Worm (Caenorhabditis elegans): Measurements from ENCODE around the gene F59A1.15.

F59A1.15 gene

ce11 chrV:17706217-17706806 lies 22.6 kb upstream of the F59A1.15 start:
- TF ChIP-seq nhr-67 (tag; optimal IDR thresholded peaks at IDR 0.05) (no peak), nhr-25 (tag; optimal IDR thresholded peaks at IDR 0.05) (no peak), fkh-2 (tag; optimal IDR thresholded peaks at IDR 0.05) (no peak), mdl-1 (tag; optimal IDR thresholded peaks at IDR 0.05) (no peak), elt-2 (tag; optimal IDR thresholded peaks at IDR 0.05) (no peak), ceh-16 (tag; optimal IDR thresholded peaks at IDR 0.05) (no peak), nhr-12 (tag; optimal IDR thresholded peaks at IDR 0.05) (no peak), snpc-4 (tag; optimal IDR thresholded peaks at IDR 0.05) (no peak), mml-1 (tag; optimal IDR thresholded peaks at IDR 0.05) (no peak), hmg-11 (tag; optimal IDR thresholded peaks at IDR 0.05) (no peak), daf-12 (tag; optimal IDR thresholded peaks at IDR 0.05) (no peak), egl-5 (tag; optimal IDR thresholded peaks at IDR 0.05) (no peak), zag-1 (tag; optimal IDR thresholded peaks at IDR 0.05) (no peak), eor-1 (tag; optimal IDR thresholded peaks at IDR 0.05) (no peak), unc-62 (GFP tag; optimal IDR thresholded peaks at IDR 0.05) (no peak), jun-1 (tag; optimal IDR thresholded peaks at IDR 0.05) (no peak), pha-4 (tag; optimal IDR thresholded peaks at IDR 0.05) (no peak), ceh-82 (tag; optimal IDR thresholded peaks at IDR 0.05) (no peak), tbx-2 (tag; optimal IDR thresholded peaks at IDR 0.05) (no peak)

- TF ChIP-seq elt-2 (tag; optimal IDR thresholded peaks at IDR 0.05) (no peak), elt-3 (tag; optimal IDR thresholded peaks at IDR 0.05) (no peak)
Observed at ce11 chrV:17705814-17706213, 22.2 kb upstream of the F59A1.15 start, which contains the start of gene W06D12.6. TSS of gene W06D12.6 (plus strand) at chrV:17706114.

ce11 chrV:17700728-17701262 lies 17.1 kb upstream of the F59A1.15 start, which contains the start of the genes Y26G10.5 and srh-32:
TSS of gene Y26G10.5 (minus strand) at chrV:17700828.
TSS of gene srh-32 (plus strand) at chrV:17701212.
- TF ChIP-seq jun-1 (tag; optimal IDR thresholded peaks at IDR 0.05) (no peak), ceh-28 (tag; optimal IDR thresholded peaks at IDR 0.05) (no peak), nhr-76 (tag; optimal IDR thresholded peaks at IDR 0.05) (no peak)

ce11 chrV:17699659-17700058 lies 16.0 kb upstream of the F59A1.15 start, which contains the start of gene Y26G10.6:
TSS of gene Y26G10.6 (plus strand) at chrV:17699959.
- TF ChIP-seq aly-2 (tag; optimal IDR thresholded peaks at IDR 0.05) (no peak), ceh-82 (tag; optimal IDR thresholded peaks at IDR 0.05) (no peak), R02D3.7 (tag; optimal IDR thresholded peaks at IDR 0.05) (no peak), tbx-2 (tag; optimal IDR thresholded peaks at IDR 0.05) (no peak), lin-15B (tag; optimal IDR thresholded peaks at IDR 0.05) (no peak), ceh-28 (tag; optimal IDR thresholded peaks at IDR 0.05) (no peak), unc-39 (tag; optimal IDR thresholded peaks at IDR 0.05) (no peak), ZK546.5 (tag; optimal IDR thresholded peaks at IDR 0.05) (no peak), elt-2 (tag; optimal IDR thresholded peaks at IDR 0.05) (no peak), skn-1 (tag; optimal IDR thresholded peaks at IDR 0.05) (no peak), nhr-43 (tag; optimal IDR thresholded peaks at IDR 0.05; ENCODE audit: poor library complexity, severe bottlenecking) (no peak), mdl-1 (tag; optimal IDR thresholded peaks at IDR 0.05) (no peak), nhr-67 (tag; optimal IDR thresholded peaks at IDR 0.05) (no peak), lsy-12 (tag; optimal IDR thresholded peaks at IDR 0.05) (no peak), hmg-11 (tag; optimal IDR thresholded peaks at IDR 0.05) (no peak), nhr-11 (tag; optimal IDR thresholded peaks at IDR 0.05) (no peak)

ce11 chrV:17699097-17699496 lies 15.4 kb upstream of the F59A1.15 start, which contains the start of gene Y26G10.4:
TSS of gene Y26G10.4 (minus strand) at chrV:17699197.
- TF ChIP-seq lsy-12 (tag; optimal IDR thresholded peaks at IDR 0.05) (no peak), unc-62 (GFP tag; optimal IDR thresholded peaks at IDR 0.05) (no peak), nhr-67 (tag; optimal IDR thresholded peaks at IDR 0.05) (no peak), nhr-237 (tag; optimal IDR thresholded peaks at IDR 0.05) (no peak), pha-4 (tag; optimal IDR thresholded peaks at IDR 0.05) (no peak), egl-5 (tag; optimal IDR thresholded peaks at IDR 0.05) (no peak), snpc-4 (tag; optimal IDR thresholded peaks at IDR 0.05) (no peak), aly-2 (tag; optimal IDR thresholded peaks at IDR 0.05) (no peak), nhr-76 (tag; optimal IDR thresholded peaks at IDR 0.05) (no peak), sea-2 (GFP tag; optimal IDR thresholded peaks at IDR 0.05) (no peak), nhr-25 (tag; optimal IDR thresholded peaks at IDR 0.05) (no peak), elt-1 (tag; optimal IDR thresholded peaks at IDR 0.05) (no peak), nhr-23 (tag; optimal IDR thresholded peaks at IDR 0.05) (no peak), nhr-11 (tag; optimal IDR thresholded peaks at IDR 0.05) (no peak), egl-27 (tag; optimal IDR thresholded peaks at IDR 0.05) (no peak), jun-1 (tag; optimal IDR thresholded peaks at IDR 0.05) (no peak), nhr-28 (tag; optimal IDR thresholded peaks at IDR 0.05) (no peak), skn-1 (tag; optimal IDR thresholded peaks at IDR 0.05) (no peak)
